Worm (Caenorhabditis elegans) whole organism, young adult: ENCODE data around the gene hrg-3.

Experiments used
- C17E4.6 ChIP-seq: fragments of 200-800 bp; sonication (Bioruptor generic); IDR thresholded peaks from 2 replicates; pipeline ENCODE4 v1.3.6; 2022; ENCODE audit warnings: missing genetic modification reagents, missing genetic modification characterization, missing compliant biosample characterization
- D2030.7 ChIP-seq: fragments of 200-800 bp; sonication (Bioruptor generic); IDR thresholded peaks from 2 replicates; pipeline ENCODE4 v1.3.6; 2022; ENCODE audit warnings: missing genetic modification reagents, missing genetic modification characterization, missing compliant biosample characterization
- F52B5.7 ChIP-seq: sonication (generic microtip); optimal IDR thresholded peaks from 2 replicates; lab custom pipeline; 2016; ENCODE audit warnings: mild to moderate bottlenecking, missing genetic modification characterization, missing compliant biosample characterization
- Y95B8A.8 ChIP-seq: fragments of 200-800 bp; sonication (Bioruptor generic); IDR thresholded peaks from 2 replicates; pipeline ENCODE4 v1.3.6; 2022; ENCODE audit warnings: missing genetic modification reagents, missing genetic modification characterization, missing compliant biosample characterization
- ama-1 ChIP-seq, 3 experiments: fragments of 150-350 bp in 1 of 3; sonication (generic microtip) in 2 of 3; optimal IDR thresholded peaks; 2 replicates each; lab custom pipeline; 2014 to 2018; ENCODE audit warnings: missing biosample characterization in 2 of 3, missing genetic modification characterization in 2 of 3, missing genetic modification reagents in 2 of 3
- fkh-3 ChIP-seq: sonication (generic microtip); optimal IDR thresholded peaks from 2 replicates; lab custom pipeline; 2016; ENCODE audit warnings: mild to moderate bottlenecking, missing genetic modification characterization, missing compliant biosample characterization
- him-1 ChIP-seq: sonication (generic microtip); optimal IDR thresholded peaks from 2 replicates; lab custom pipeline; 2016; ENCODE audit warnings: missing genotype, missing genetic modification reagents, missing genetic modification characterization, missing compliant biosample characterization
- ztf-28 ChIP-seq: fragments of 200-800 bp; sonication (Bioruptor generic); IDR thresholded peaks from 2 replicates; pipeline ENCODE4 v1.3.6; 2022; ENCODE audit warnings: missing genetic modification reagents, missing genetic modification characterization, missing compliant biosample characterization
- ztf-6 ChIP-seq: fragments of 200-800 bp; sonication (Bioruptor generic); IDR thresholded peaks from 2 replicates; pipeline ENCODE4 v1.3.6; 2022; ENCODE audit warnings: missing genetic modification reagents, missing genetic modification characterization, missing compliant biosample characterization

DNA sequence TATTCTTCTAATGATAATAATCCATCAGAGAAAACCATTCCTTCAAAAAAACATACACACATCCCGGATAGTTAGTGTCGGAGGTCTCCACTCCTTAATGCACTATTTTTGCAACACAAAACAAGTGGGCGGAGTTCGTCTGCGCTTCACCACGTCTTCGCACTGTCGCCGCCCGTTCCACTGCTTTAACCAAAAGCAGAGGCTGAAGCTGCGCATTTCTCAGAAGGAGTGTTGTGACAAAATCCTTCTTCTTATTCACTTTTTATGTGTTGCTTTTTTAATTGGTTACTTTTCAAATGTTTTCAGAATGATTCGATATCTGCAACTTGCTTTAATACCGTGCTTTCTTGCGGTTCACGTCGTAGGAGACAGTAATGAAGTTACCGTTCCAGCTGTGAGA is 11.3 kb upstream of the hrg-3 start, which contains the start of gene F58E6.13:
- TF ChIP-seq C17E4.6 (GFP tag; lab: Robert Waterston, UW) (no peak), ztf-28 (no peak), D2030.7 (no peak), ama-1 (optimal IDR thresholded peaks at IDR 0.05; lab: Kevin White, UChicago) (no peak), ama-1 (GFP tag; optimal IDR thresholded peaks at IDR 0.05; lab: Kevin White, UChicago) (no peak), fkh-3 (no peak), ztf-6 (no peak), him-1 (tag; lab: Kevin White, UChicago) (no peak), F52B5.7 (tag; lab: Kevin White, UChicago) (no peak), Y95B8A.8 (GFP tag; lab: Robert Waterston, UW) (no peak)
